Fruit fly (Drosophila melanogaster): ENCODE results near the gene Rb97D.

Gene Rb97D

DNA sequence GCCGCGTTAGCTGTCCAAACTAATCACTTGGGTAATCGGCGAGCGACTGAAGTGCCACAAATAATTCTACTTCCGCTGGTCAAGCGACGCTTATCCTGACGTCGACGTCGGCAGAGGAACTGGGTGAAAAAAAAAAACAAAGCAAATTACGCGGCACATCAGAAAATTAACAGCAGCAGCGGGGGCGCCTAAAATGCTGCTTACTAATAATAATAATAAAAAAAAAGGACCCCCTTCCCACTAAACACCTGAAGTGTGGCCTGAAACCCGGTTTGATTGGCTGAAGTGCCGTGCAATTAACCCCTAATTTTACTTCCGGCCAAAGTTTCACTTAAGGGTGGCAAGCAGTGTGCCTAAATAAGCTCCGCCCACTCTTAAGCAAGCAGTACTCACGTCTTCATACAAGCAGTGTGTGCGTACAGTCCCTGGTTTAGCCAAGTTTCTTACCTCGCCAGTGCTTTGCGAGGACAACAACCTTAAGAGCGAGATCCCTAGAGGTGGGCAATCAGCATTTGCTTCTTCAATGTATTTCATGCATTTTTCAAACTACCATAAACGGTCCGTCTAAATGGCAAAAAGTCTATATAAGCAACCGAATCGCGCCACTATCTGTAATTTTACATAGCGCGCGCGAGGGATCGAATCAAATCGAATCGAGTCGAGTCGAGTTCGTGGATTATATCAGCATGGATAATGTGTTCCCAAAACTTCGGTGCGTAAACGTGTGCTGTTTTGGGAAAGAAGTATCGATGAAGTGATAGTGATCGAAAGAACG is 5.8 kb upstream of the Rb97D start, which contains the start of the genes ro and T48 (continued):
- TF ChIP-seq pzg (GFP tag; optimal IDR thresholded peaks at IDR 0.05), result peak; percentile 99
- TF ChIP-seq ato (GFP tag; IDR thresholded peaks at IDR 0.05; ENCODE audit: partially characterized antibody), result peak; percentile 60; the same call in 1 of the 2 replicates
- peak; percentile 51 for TF ChIP-seq tin (GFP tag; optimal IDR thresholded peaks at IDR 0.05)
- peak; percentile 65; the same call in 1 of the 3 replicates for TF ChIP-seq CG11560 (tag; IDR thresholded peaks at IDR 0.05)
- peak; percentile 90 for TF ChIP-seq Jarid2 (GFP tag; optimal IDR thresholded peaks at IDR 0.05)
- TF ChIP-seq CG31224 (GFP tag; IDR thresholded peaks at IDR 0.05), result no peak
- no peak for TF ChIP-seq sens-2 (GFP tag; IDR thresholded peaks at IDR 0.05)
- TF ChIP-seq CHES-1-like (GFP tag; optimal IDR thresholded peaks at IDR 0.05), result peak; percentile 82
- peak; percentile 59 for TF ChIP-seq CG11504 (tag; optimal IDR thresholded peaks at IDR 0.05)
- TF ChIP-seq MESR4 (GFP tag; optimal IDR thresholded peaks at IDR 0.05), result peak; percentile 34
- peak; percentile 54 for TF ChIP-seq CG18764 (GFP tag; optimal IDR thresholded peaks at IDR 0.05)
- TF ChIP-seq sc (optimal IDR thresholded peaks at IDR 0.05), result no peak
- no peak for TF ChIP-seq sc (GFP tag; optimal IDR thresholded peaks at IDR 0.05)
- TF ChIP-seq Hsf (GFP tag; optimal IDR thresholded peaks at IDR 0.05), result peak; percentile 61
- TF ChIP-seq zen2 (GFP tag; IDR thresholded peaks at IDR 0.05; ENCODE audit: partially characterized antibody), result no peak
- TF ChIP-seq CG13123 (GFP tag; optimal IDR thresholded peaks at IDR 0.05), result peak; percentile 7
- no peak for TF ChIP-seq Vsx1 (GFP tag; optimal IDR thresholded peaks at IDR 0.05)
- peak; percentile 49 to 82 for TF ChIP-seq Pdp1 (GFP tag; optimal IDR thresholded peaks at IDR 0.05)
- peak; percentile 83 for TF ChIP-seq CG12744 (GFP tag; optimal IDR thresholded peaks at IDR 0.05)
- no peak for TF ChIP-seq ap (GFP tag; IDR thresholded peaks at IDR 0.05)
- peak; percentile 16 for TF ChIP-seq kay (GFP tag; optimal IDR thresholded peaks at IDR 0.05)
- peak; percentile 80 for TF ChIP-seq Dp (GFP tag; optimal IDR thresholded peaks at IDR 0.05)
- TF ChIP-seq Hmx (GFP tag; optimal IDR thresholded peaks at IDR 0.05), result no peak
- TF ChIP-seq cas (GFP tag; IDR thresholded peaks at IDR 0.05), result no peak
- TF ChIP-seq Spps (tag; optimal IDR thresholded peaks at IDR 0.05), result no peak
- TF ChIP-seq H2.0 (GFP tag; IDR thresholded peaks at IDR 0.05), result peak; percentile 30; the same call in 1 of the 2 replicates
- TF ChIP-seq CG4730 (GFP tag; IDR thresholded peaks at IDR 0.05), result no peak
- peak; percentile 14; the same call in 1 of the 2 replicates for TF ChIP-seq klu (GFP tag; IDR thresholded peaks at IDR 0.05)
- peak; percentile 40 for TF ChIP-seq hbn (GFP tag; IDR thresholded peaks at IDR 0.05; ENCODE audit: partially characterized antibody)
- peak; percentile 26 to 53 for TF ChIP-seq Hr51 (GFP tag; optimal IDR thresholded peaks at IDR 0.05)
- TF ChIP-seq toy (GFP tag; IDR thresholded peaks at IDR 0.05), result no peak
- TF ChIP-seq sug (tag; optimal IDR thresholded peaks at IDR 0.05), result peak; percentile 66
- no peak for TF ChIP-seq NC2α (GFP tag; optimal IDR thresholded peaks at IDR 0.05)
- TF ChIP-seq CG15073 (GFP tag; optimal IDR thresholded peaks at IDR 0.05), result no peak
- TF ChIP-seq CG8290 (GFP tag; optimal IDR thresholded peaks at IDR 0.05), result peak; percentile 99
- TF ChIP-seq CG8290 (tag; optimal IDR thresholded peaks at IDR 0.05), result peak; percentile 99 to 100
- peak; percentile 95 for TF ChIP-seq ttk (GFP tag; IDR thresholded peaks at IDR 0.05)
- TF ChIP-seq CG9932 (GFP tag; IDR thresholded peaks at IDR 0.05), result peak; percentile 73
- TF ChIP-seq CG18476 (GFP tag; optimal IDR thresholded peaks at IDR 0.05), result no peak
- peak; percentile 38; the same call in 1 of the 2 replicates for TF ChIP-seq ranshi (GFP tag; IDR thresholded peaks at IDR 0.05)
- TF ChIP-seq CG8281 (tag; optimal IDR thresholded peaks at IDR 0.05), result no peak
- TF ChIP-seq CG4854 (GFP tag; optimal IDR thresholded peaks at IDR 0.05), result peak; percentile 16
- TF ChIP-seq fd96Cb (tag; optimal IDR thresholded peaks at IDR 0.05), result no peak
- TF ChIP-seq ac (GFP tag; optimal IDR thresholded peaks at IDR 0.05), result no peak
- TF ChIP-seq tup (GFP tag; optimal IDR thresholded peaks at IDR 0.05), result peak; percentile 51
- TF ChIP-seq E2f1 (GFP tag; IDR thresholded peaks at IDR 0.05), result no peak
- peak; percentile 52; the same call in 2 of the 4 replicates for TF ChIP-seq Gug (GFP tag; IDR thresholded peaks at IDR 0.05)
- TF ChIP-seq CG12769 (tag; optimal IDR thresholded peaks at IDR 0.05), result peak; percentile 81
- TF ChIP-seq croc (GFP tag; conservative IDR thresholded peaks at IDR 0.05), result no peak
- TF ChIP-seq CG33557 (GFP tag; optimal IDR thresholded peaks at IDR 0.05), result no peak
